Worm (Caenorhabditis elegans) whole organism, late embryonic: ENCODE data around the gene mrps-18B.

Experiments used
- C08G9.2 ChIP-seq: sonication (generic microtip); optimal IDR thresholded peaks from 2 replicates; lab custom pipeline; 2016; ENCODE audit warnings: mild to moderate bottlenecking, missing genetic modification characterization, moderate library complexity, missing compliant biosample characterization
- C38D4.7 ChIP-seq: fragments of 200-800 bp; sonication (Bioruptor generic); optimal IDR thresholded peaks from 2 replicates; lab custom pipeline; 2018; ENCODE audit warnings: mild to moderate bottlenecking, missing genetic modification characterization, moderate library complexity, missing compliant biosample characterization
- F13H6.1 ChIP-seq: sonication (generic microtip); optimal IDR thresholded peaks from 2 replicates; lab custom pipeline; 2016; ENCODE audit warnings: missing genetic modification characterization, missing compliant biosample characterization
- K02D7.2 ChIP-seq: sonication (generic microtip); optimal IDR thresholded peaks from 2 replicates; lab custom pipeline; 2017; ENCODE audit warnings: mild to moderate bottlenecking, missing genetic modification characterization, missing compliant biosample characterization
- K09A11.1 ChIP-seq: sonication (generic microtip); optimal IDR thresholded peaks from 2 replicates; lab custom pipeline; 2017; ENCODE audit warnings: antibody characterized with exemption, mild to moderate bottlenecking, missing genetic modification characterization, missing compliant biosample characterization; ENCODE audit not compliant: insufficient read depth
- ceh-18 ChIP-seq: sonication (generic microtip); optimal IDR thresholded peaks from 2 replicates; lab custom pipeline; 2016; ENCODE audit warnings: missing genetic modification characterization, missing compliant biosample characterization
- ceh-22 ChIP-seq: sonication (generic microtip); optimal IDR thresholded peaks from 2 replicates; lab custom pipeline; 2017; ENCODE audit warnings: missing biosample characterization, missing genetic modification characterization
- ceh-24 ChIP-seq: sonication (generic microtip); optimal IDR thresholded peaks from 2 replicates; lab custom pipeline; 2016; ENCODE audit warnings: mild to moderate bottlenecking, missing genetic modification characterization, missing compliant biosample characterization
- ceh-48 ChIP-seq: sonication (generic microtip); optimal IDR thresholded peaks from 2 replicates; lab custom pipeline; 2016; ENCODE audit warnings: missing genetic modification characterization, inconsistent platforms, missing compliant biosample characterization
- ceh-9 ChIP-seq: sonication (generic microtip); optimal IDR thresholded peaks from 2 replicates; lab custom pipeline; 2016; ENCODE audit warnings: mild to moderate bottlenecking, missing genetic modification characterization, inconsistent platforms, missing compliant biosample characterization
- dve-1 ChIP-seq: sonication (generic microtip); optimal IDR thresholded peaks from 2 replicates; lab custom pipeline; 2017; ENCODE audit warnings: antibody characterized with exemption, mild to moderate bottlenecking, missing genetic modification characterization, missing compliant biosample characterization
- elt-2 ChIP-seq: sonication (generic microtip); optimal IDR thresholded peaks from 2 replicates; lab custom pipeline; 2016; ENCODE audit warnings: missing genetic modification reagents, missing genetic modification characterization, missing compliant biosample characterization
- fax-1 ChIP-seq: sonication (generic microtip); optimal IDR thresholded peaks from 2 replicates; lab custom pipeline; 2016; ENCODE audit warnings: missing genotype, missing genetic modification characterization, missing compliant biosample characterization
- fkh-10 ChIP-seq: fragments of 150-350 bp; optimal IDR thresholded peaks from 2 replicates; lab custom pipeline; 2014; ENCODE audit warnings: missing biosample characterization, missing genetic modification reagents, missing genetic modification characterization
- hlh-13 ChIP-seq: fragments of 200-800 bp; sonication (Bioruptor generic); optimal IDR thresholded peaks from 2 replicates; lab custom pipeline; 2018; ENCODE audit warnings: mild to moderate bottlenecking, missing genetic modification characterization, missing compliant biosample characterization
- hlh-6 ChIP-seq: sonication (generic microtip); optimal IDR thresholded peaks from 2 replicates; lab custom pipeline; 2016; ENCODE audit warnings: missing genotype, missing genetic modification characterization, missing compliant biosample characterization
- hlh-8 ChIP-seq: sonication (generic microtip); optimal IDR thresholded peaks from 2 replicates; lab custom pipeline; 2016; ENCODE audit warnings: missing genotype, missing genetic modification characterization, missing compliant biosample characterization
- lin-11 ChIP-seq: fragments of 200-800 bp; sonication (Bioruptor generic); optimal IDR thresholded peaks from 2 replicates; lab custom pipeline; 2018; ENCODE audit warnings: mild to moderate bottlenecking, missing genetic modification characterization, missing compliant biosample characterization
- madf-2 ChIP-seq: sonication (generic microtip); optimal IDR thresholded peaks from 2 replicates; lab custom pipeline; 2017; ENCODE audit warnings: missing genetic modification characterization, missing compliant biosample characterization
- mec-3 ChIP-seq: sonication (generic microtip); optimal IDR thresholded peaks from 2 replicates; lab custom pipeline; 2016; ENCODE audit warnings: borderline replicate concordance, missing genetic modification characterization, missing compliant biosample characterization
- nfya-1 ChIP-seq: sonication (generic microtip); optimal IDR thresholded peaks from 2 replicates; lab custom pipeline; 2017; ENCODE audit warnings: missing genetic modification characterization, mild to moderate bottlenecking, missing compliant biosample characterization, antibody characterized with exemption, moderate library complexity
- nhr-11 ChIP-seq: fragments of 150-350 bp; optimal IDR thresholded peaks from 2 replicates; lab custom pipeline; 2014; ENCODE audit warnings: missing biosample characterization, missing genetic modification characterization
- npax-4 ChIP-seq: sonication (generic microtip); optimal IDR thresholded peaks from 2 replicates; lab custom pipeline; 2016; ENCODE audit warnings: missing genetic modification characterization, missing compliant biosample characterization
- pax-1 ChIP-seq: fragments of 150-350 bp; optimal IDR thresholded peaks from 2 replicates; lab custom pipeline; 2014; ENCODE audit warnings: missing biosample characterization, missing genetic modification characterization
- pha-4 ChIP-seq: fragments of 150-350 bp; optimal IDR thresholded peaks from 2 replicates; lab custom pipeline; 2018; ENCODE audit warnings: missing biosample characterization, missing genetic modification reagents, missing genetic modification characterization
- pros-1 ChIP-seq: fragments of 150-350 bp; optimal IDR thresholded peaks from 2 replicates; lab custom pipeline; 2014; ENCODE audit warnings: missing biosample characterization, missing genetic modification reagents, missing genetic modification characterization
- rnt-1 ChIP-seq: sonication (generic microtip); optimal IDR thresholded peaks from 2 replicates; lab custom pipeline; 2016; ENCODE audit warnings: missing genetic modification characterization, missing compliant biosample characterization
- tbx-2 ChIP-seq: sonication (generic microtip); optimal IDR thresholded peaks from 2 replicates; lab custom pipeline; 2016; ENCODE audit warnings: missing genetic modification characterization, missing compliant biosample characterization
- tbx-7 ChIP-seq: sonication (generic microtip); optimal IDR thresholded peaks from 2 replicates; lab custom pipeline; 2016; ENCODE audit warnings: missing genotype, missing genetic modification characterization, missing compliant biosample characterization
- ttx-3 ChIP-seq: sonication (generic microtip); optimal IDR thresholded peaks from 2 replicates; lab custom pipeline; 2016; ENCODE audit warnings: missing genetic modification reagents, missing genetic modification characterization, missing compliant biosample characterization
- unc-42 ChIP-seq: sonication (generic microtip); optimal IDR thresholded peaks from 2 replicates; lab custom pipeline; 2016; ENCODE audit warnings: missing genotype, missing genetic modification characterization, missing compliant biosample characterization
- unc-55 ChIP-seq: sonication (generic microtip); optimal IDR thresholded peaks from 2 replicates; lab custom pipeline; 2017; ENCODE audit warnings: missing biosample characterization, missing genetic modification reagents, missing genetic modification characterization
- unc-86 ChIP-seq: sonication (generic microtip); optimal IDR thresholded peaks from 2 replicates; lab custom pipeline; 2016; ENCODE audit warnings: missing genetic modification characterization, missing compliant biosample characterization

The mrps-18B gene

ce11 chrII:8525133-8525736 lies at the start of gene mrps-18B, which contains the start of gene prp-9:
Gene mrps-18B (plus strand): TSS chrII:8525681.
Gene prp-9 (minus strand): TSS chrII:8525396.
- TF ChIP-seq fkh-10 (GFP tag; lab: Kevin White, UChicago): no peak
- TF ChIP-seq fax-1 (tag; lab: Kevin White, UChicago): no peak
- TF ChIP-seq elt-2 (tag; lab: Kevin White, UChicago): no peak
- TF ChIP-seq dve-1: no peak
- no peak for TF ChIP-seq F13H6.1
- TF ChIP-seq madf-2 (tag; lab: Kevin White, UChicago): no peak
- TF ChIP-seq C08G9.2: no peak
- TF ChIP-seq tbx-2 (tag; lab: Kevin White, UChicago): no peak
- no peak for TF ChIP-seq K02D7.2 (tag; lab: Kevin White, UChicago)
- no peak for TF ChIP-seq pha-4
- TF ChIP-seq nfya-1 (tag; lab: Kevin White, UChicago): no peak
- TF ChIP-seq tbx-7: no peak
- TF ChIP-seq nhr-11: no peak

DNA sequence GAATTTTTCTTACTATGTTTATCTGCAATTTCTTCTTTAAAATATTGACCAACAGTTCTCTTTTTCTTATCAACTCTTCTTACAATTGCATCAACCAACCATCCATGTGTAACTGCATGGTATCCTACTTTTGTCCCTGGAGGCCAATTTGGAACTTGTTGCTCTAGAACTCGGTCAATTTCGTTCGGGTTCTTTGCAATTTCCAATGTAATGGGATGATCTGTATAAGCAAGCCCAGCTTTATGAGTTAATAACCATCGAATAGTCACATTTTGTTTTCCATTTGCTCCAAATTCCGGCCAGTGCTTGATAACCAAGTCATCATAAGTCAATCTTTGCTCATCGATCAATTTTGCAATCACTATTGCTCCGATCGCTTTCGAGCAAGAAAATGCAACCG lies 46.1 kb upstream of the mrps-18B start:
- TF ChIP-seq K09A11.1 (tag; lab: Kevin White, UChicago) (no peak), ceh-24 (tag; lab: Kevin White, UChicago) (no peak), npax-4 (no peak), hlh-6 (tag; lab: Kevin White, UChicago) (no peak), nhr-11 (no peak), pros-1 (tag; lab: Kevin White, UChicago) (no peak), ceh-9 (no peak), unc-86 (no peak), unc-42 (tag; lab: Kevin White, UChicago) (no peak), ceh-18 (no peak), ceh-22 (tag; lab: Kevin White, UChicago) (no peak), ceh-48 (no peak), C38D4.7 (GFP tag; lab: Kevin White, UChicago) (no peak), lin-11 (tag; lab: Kevin White, UChicago) (no peak), mec-3 (tag; lab: Kevin White, UChicago) (no peak), ttx-3 (tag; lab: Kevin White, UChicago) (no peak), rnt-1 (tag; lab: Kevin White, UChicago) (no peak), hlh-13 (GFP tag; lab: Kevin White, UChicago) (no peak)
- TF ChIP-seq, all 69 proteins: peak for 0

DNA sequence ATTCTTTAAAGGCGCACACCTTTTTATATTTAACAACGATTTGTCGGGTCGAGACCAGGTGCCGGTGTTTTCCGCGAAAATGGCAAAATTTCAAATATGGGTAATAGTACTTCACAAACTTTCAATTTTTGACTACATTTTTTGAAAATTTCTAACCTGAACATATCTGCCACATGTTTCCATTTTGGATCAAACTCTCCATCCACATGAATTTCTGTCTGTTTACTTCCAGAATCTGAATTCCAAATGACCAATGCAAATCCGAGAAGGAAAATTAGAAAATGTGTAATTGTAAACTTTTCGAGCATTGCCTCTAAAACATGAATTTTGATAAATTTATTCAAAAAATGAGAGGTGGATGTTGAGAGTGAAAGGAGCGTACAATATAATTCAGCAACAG lies 45.3 kb upstream of the mrps-18B start, which contains the start of gene lact-4:
Gene lact-4, minus strand, starts transcription at position 313 of the 400 bp plus-strand sequence.
- TF ChIP-seq mec-3 (tag; lab: Kevin White, UChicago): no peak
- no peak for TF ChIP-seq ceh-18

DNA sequence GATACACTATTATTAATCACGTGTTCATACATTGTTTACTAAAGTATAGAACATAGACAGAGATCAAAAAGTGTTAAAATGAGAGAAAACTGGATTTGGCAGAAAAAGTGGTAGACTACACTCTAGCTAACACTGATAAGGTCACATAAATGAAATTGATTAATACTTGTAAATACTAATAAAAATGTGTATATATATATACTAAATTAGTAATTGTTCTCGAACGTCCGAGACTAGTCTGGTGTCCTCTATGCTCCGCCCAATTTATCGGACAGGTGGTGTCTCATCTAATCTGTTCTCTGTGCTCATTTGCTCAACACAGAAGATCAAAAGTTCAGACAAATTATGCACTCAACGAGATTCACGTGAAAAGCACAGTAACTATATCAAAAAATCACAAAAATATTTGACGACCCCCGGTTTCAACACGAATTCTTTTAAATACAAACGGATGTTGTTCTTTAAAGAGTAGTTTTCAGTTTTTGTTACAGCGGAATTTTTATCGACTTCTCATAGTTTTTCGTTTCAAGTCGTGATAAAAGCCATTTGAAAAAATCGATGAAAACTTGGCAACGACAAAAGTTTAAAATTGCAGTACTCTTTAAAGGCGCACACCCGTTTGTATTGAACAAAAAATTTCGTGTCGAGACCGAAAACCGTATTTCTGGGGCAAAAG lies 44.3 kb upstream of the mrps-18B start:
- TF ChIP-seq hlh-6 (tag; lab: Kevin White, UChicago) (no peak), elt-2 (tag; lab: Kevin White, UChicago) (peak; percentile 21), unc-55 (GFP tag; lab: Kevin White, UChicago) (peak; percentile 30), rnt-1 (tag; lab: Kevin White, UChicago) (peak; percentile 11), pax-1 (tag; lab: Kevin White, UChicago) (peak; percentile 74), hlh-8 (tag; lab: Kevin White, UChicago) (no peak), hlh-13 (GFP tag; lab: Kevin White, UChicago) (no peak)
